Worm (Caenorhabditis elegans) whole organism, late embryonic: ENCODE results near the gene K07H8.9.

ENCODE experiments used
- C08G9.2 ChIP-seq: sonication (generic microtip); optimal IDR thresholded peaks from 2 replicates; lab custom pipeline; 2016; ENCODE audit warnings: mild to moderate bottlenecking, missing genetic modification characterization, moderate library complexity, missing compliant biosample characterization
- C38D4.7 ChIP-seq: fragments of 200-800 bp; sonication (Bioruptor generic); optimal IDR thresholded peaks from 2 replicates; lab custom pipeline; 2018; ENCODE audit warnings: mild to moderate bottlenecking, missing genetic modification characterization, moderate library complexity, missing compliant biosample characterization
- K02D7.2 ChIP-seq: sonication (generic microtip); optimal IDR thresholded peaks from 2 replicates; lab custom pipeline; 2017; ENCODE audit warnings: mild to moderate bottlenecking, missing genetic modification characterization, missing compliant biosample characterization
- K09A11.1 ChIP-seq: sonication (generic microtip); optimal IDR thresholded peaks from 2 replicates; lab custom pipeline; 2017; ENCODE audit warnings: antibody characterized with exemption, mild to moderate bottlenecking, missing genetic modification characterization, missing compliant biosample characterization; ENCODE audit not compliant: insufficient read depth
- T23F11.4 ChIP-seq: fragments of 200-800 bp; sonication (Bioruptor generic); optimal IDR thresholded peaks from 2 replicates; lab custom pipeline; 2018; ENCODE audit warnings: mild to moderate bottlenecking, missing genetic modification characterization, missing compliant biosample characterization
- Y22D7AL.16 ChIP-seq: sonication (generic microtip); optimal IDR thresholded peaks from 2 replicates; lab custom pipeline; 2016; ENCODE audit warnings: missing genetic modification characterization, missing compliant biosample characterization
- ceh-14 ChIP-seq: sonication (generic microtip); optimal IDR thresholded peaks from 2 replicates; lab custom pipeline; 2016; ENCODE audit warnings: missing genotype, missing genetic modification characterization, missing compliant biosample characterization
- ceh-18 ChIP-seq: sonication (generic microtip); optimal IDR thresholded peaks from 2 replicates; lab custom pipeline; 2016; ENCODE audit warnings: missing genetic modification characterization, missing compliant biosample characterization
- ceh-19 ChIP-seq: fragments of 200-800 bp; sonication (Bioruptor generic); optimal IDR thresholded peaks from 2 replicates; lab custom pipeline; 2018; ENCODE audit warnings: mild to moderate bottlenecking, missing genetic modification characterization, missing compliant biosample characterization
- ceh-24 ChIP-seq: sonication (generic microtip); optimal IDR thresholded peaks from 2 replicates; lab custom pipeline; 2016; ENCODE audit warnings: mild to moderate bottlenecking, missing genetic modification characterization, missing compliant biosample characterization
- ceh-30 ChIP-seq: fragments of 150-350 bp; optimal IDR thresholded peaks from 2 replicates; lab custom pipeline; 2014; ENCODE audit warnings: missing biosample characterization, missing genetic modification characterization
- ceh-31 ChIP-seq: sonication (generic microtip); optimal IDR thresholded peaks from 2 replicates; lab custom pipeline; 2016; ENCODE audit warnings: missing genetic modification characterization, missing compliant biosample characterization
- elt-4 ChIP-seq: sonication (generic microtip); optimal IDR thresholded peaks from 2 replicates; lab custom pipeline; 2016; ENCODE audit warnings: missing genetic modification characterization, missing compliant biosample characterization
- eyg-1 ChIP-seq: sonication (generic microtip); optimal IDR thresholded peaks from 2 replicates; lab custom pipeline; 2016; ENCODE audit warnings: missing genotype, missing genetic modification characterization, missing compliant biosample characterization
- fkh-10 ChIP-seq: fragments of 150-350 bp; optimal IDR thresholded peaks from 2 replicates; lab custom pipeline; 2014; ENCODE audit warnings: missing biosample characterization, missing genetic modification reagents, missing genetic modification characterization
- fkh-6 ChIP-seq: sonication (generic microtip); optimal IDR thresholded peaks from 2 replicates; lab custom pipeline; 2016; ENCODE audit warnings: missing genetic modification characterization, missing compliant biosample characterization
- hlh-30 ChIP-seq: sonication (generic microtip); optimal IDR thresholded peaks from 2 replicates; lab custom pipeline; 2017; ENCODE audit warnings: antibody characterized with exemption, missing genetic modification characterization, missing compliant biosample characterization; ENCODE audit not compliant: insufficient read depth
- hlh-8 ChIP-seq: sonication (generic microtip); optimal IDR thresholded peaks from 2 replicates; lab custom pipeline; 2016; ENCODE audit warnings: missing genotype, missing genetic modification characterization, missing compliant biosample characterization
- lim-6 ChIP-seq: sonication (generic microtip); optimal IDR thresholded peaks from 2 replicates; lab custom pipeline; 2016; ENCODE audit warnings: missing genetic modification characterization, missing compliant biosample characterization
- madf-2 ChIP-seq: sonication (generic microtip); optimal IDR thresholded peaks from 2 replicates; lab custom pipeline; 2017; ENCODE audit warnings: missing genetic modification characterization, missing compliant biosample characterization
- mec-3 ChIP-seq: sonication (generic microtip); optimal IDR thresholded peaks from 2 replicates; lab custom pipeline; 2016; ENCODE audit warnings: borderline replicate concordance, missing genetic modification characterization, missing compliant biosample characterization
- nfya-1 ChIP-seq: sonication (generic microtip); optimal IDR thresholded peaks from 2 replicates; lab custom pipeline; 2017; ENCODE audit warnings: missing genetic modification characterization, mild to moderate bottlenecking, missing compliant biosample characterization, antibody characterized with exemption, moderate library complexity
- pag-3 ChIP-seq: sonication (generic microtip); optimal IDR thresholded peaks from 2 replicates; lab custom pipeline; 2016; ENCODE audit warnings: missing compliant biosample characterization, missing genetic modification characterization, borderline replicate concordance
- pax-1 ChIP-seq: fragments of 150-350 bp; optimal IDR thresholded peaks from 2 replicates; lab custom pipeline; 2014; ENCODE audit warnings: missing biosample characterization, missing genetic modification characterization
- pha-4 ChIP-seq: fragments of 150-350 bp; optimal IDR thresholded peaks from 2 replicates; lab custom pipeline; 2018; ENCODE audit warnings: missing biosample characterization, missing genetic modification reagents, missing genetic modification characterization
- pqm-1 ChIP-seq: sonication (generic microtip); optimal IDR thresholded peaks from 2 replicates; lab custom pipeline; 2016; ENCODE audit warnings: missing genetic modification characterization, missing compliant biosample characterization
- rnt-1 ChIP-seq: sonication (generic microtip); optimal IDR thresholded peaks from 2 replicates; lab custom pipeline; 2016; ENCODE audit warnings: missing genetic modification characterization, missing compliant biosample characterization
- sdc-2 ChIP-seq: sonication (generic microtip); optimal IDR thresholded peaks from 2 replicates; lab custom pipeline; 2016; ENCODE audit warnings: missing genotype, missing genetic modification characterization, missing compliant biosample characterization
- sox-2 ChIP-seq: fragments of 200-800 bp; sonication (Bioruptor generic); IDR thresholded peaks from 2 replicates; pipeline ENCODE4 v1.3.6; 2022; ENCODE audit warnings: missing genetic modification reagents, missing genetic modification characterization, missing compliant biosample characterization
- sox-4 ChIP-seq: sonication (generic microtip); optimal IDR thresholded peaks from 2 replicates; lab custom pipeline; 2017; ENCODE audit warnings: mild to moderate bottlenecking, missing genetic modification characterization, inconsistent platforms, missing compliant biosample characterization
- syd-9 ChIP-seq: sonication (generic microtip); optimal IDR thresholded peaks from 2 replicates; lab custom pipeline; 2016; ENCODE audit warnings: mild to moderate bottlenecking, missing genetic modification characterization, moderate library complexity, missing compliant biosample characterization
- ttx-3 ChIP-seq: sonication (generic microtip); optimal IDR thresholded peaks from 2 replicates; lab custom pipeline; 2016; ENCODE audit warnings: missing genetic modification reagents, missing genetic modification characterization, missing compliant biosample characterization
- unc-42 ChIP-seq: sonication (generic microtip); optimal IDR thresholded peaks from 2 replicates; lab custom pipeline; 2016; ENCODE audit warnings: missing genotype, missing genetic modification characterization, missing compliant biosample characterization
- unc-55 ChIP-seq: sonication (generic microtip); optimal IDR thresholded peaks from 2 replicates; lab custom pipeline; 2017; ENCODE audit warnings: missing biosample characterization, missing genetic modification reagents, missing genetic modification characterization

The K07H8.9 gene

DNA sequence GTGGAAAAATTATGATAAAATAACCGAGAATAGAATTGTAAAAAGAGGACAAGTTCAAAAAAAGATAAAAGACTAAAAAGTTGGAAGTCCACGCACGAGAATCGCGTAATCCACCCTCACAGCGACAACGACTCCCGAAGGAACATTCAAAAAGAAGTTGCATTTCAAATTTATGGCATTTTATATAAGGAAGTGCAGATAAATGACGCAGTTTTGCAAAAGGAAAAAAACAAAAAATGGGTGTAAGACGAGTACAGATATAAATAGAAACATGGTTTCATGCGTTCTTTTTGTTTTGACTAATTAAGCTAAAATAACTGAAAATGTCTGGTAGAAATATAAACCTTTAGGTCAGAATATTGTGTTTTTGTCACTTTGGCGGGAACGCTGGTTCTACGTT, 3.1 kb downstream of the K07H8.9 start:
- TF ChIP-seq elt-4 (tag; lab: Kevin White, UChicago) (no peak), T23F11.4 (GFP tag; lab: Kevin White, UChicago) (no peak), fkh-10 (GFP tag; lab: Kevin White, UChicago) (no peak), Y22D7AL.16 (tag; lab: Kevin White, UChicago) (no peak), C08G9.2 (no peak)

DNA sequence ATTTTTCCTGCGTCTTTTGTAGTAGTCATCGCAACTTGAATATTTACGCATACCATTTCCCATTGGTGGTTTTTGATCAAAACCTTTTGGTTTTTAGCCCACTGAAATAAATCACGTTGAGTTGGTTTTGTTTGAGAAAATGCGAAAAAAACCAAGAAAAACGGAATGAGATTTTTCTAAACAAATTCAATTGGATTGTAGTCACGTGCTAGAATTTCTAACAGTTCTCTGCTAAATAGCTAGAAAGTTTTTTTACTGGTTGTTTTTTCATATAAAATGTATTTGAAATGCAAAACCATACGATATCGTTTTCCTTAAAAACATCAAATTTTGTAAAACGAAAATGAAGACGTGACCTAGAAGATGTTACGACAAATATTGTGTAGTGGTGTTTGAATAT, 9.7 kb downstream of the K07H8.9 start, which contains the start of gene K07H8.12:
Gene K07H8.12 (minus strand): TSS at position 101 of the 400 bp plus-strand sequence.
- no peak for TF ChIP-seq sox-4 (tag; lab: Kevin White, UChicago)
- TF ChIP-seq K02D7.2: no peak
- no peak for TF ChIP-seq pax-1 (tag; lab: Kevin White, UChicago)
- TF ChIP-seq C38D4.7: no peak
- TF ChIP-seq pha-4 (tag; lab: Kevin White, UChicago): no peak
- no peak for TF ChIP-seq C08G9.2
- TF ChIP-seq rnt-1 (tag; lab: Kevin White, UChicago): no peak
- TF ChIP-seq ceh-14 (tag; lab: Kevin White, UChicago): no peak
- no peak for TF ChIP-seq ceh-24 (tag; lab: Kevin White, UChicago)
- TF ChIP-seq fkh-6 (tag; lab: Kevin White, UChicago): no peak
- TF ChIP-seq sox-2 (GFP tag; lab: Robert Waterston, UW): no peak
- no peak for TF ChIP-seq madf-2 (tag; lab: Kevin White, UChicago)
- TF ChIP-seq mec-3 (tag; lab: Kevin White, UChicago): no peak
- no peak for TF ChIP-seq ceh-18 (tag; lab: Kevin White, UChicago)
- TF ChIP-seq sdc-2: no peak
- no peak for TF ChIP-seq eyg-1

DNA sequence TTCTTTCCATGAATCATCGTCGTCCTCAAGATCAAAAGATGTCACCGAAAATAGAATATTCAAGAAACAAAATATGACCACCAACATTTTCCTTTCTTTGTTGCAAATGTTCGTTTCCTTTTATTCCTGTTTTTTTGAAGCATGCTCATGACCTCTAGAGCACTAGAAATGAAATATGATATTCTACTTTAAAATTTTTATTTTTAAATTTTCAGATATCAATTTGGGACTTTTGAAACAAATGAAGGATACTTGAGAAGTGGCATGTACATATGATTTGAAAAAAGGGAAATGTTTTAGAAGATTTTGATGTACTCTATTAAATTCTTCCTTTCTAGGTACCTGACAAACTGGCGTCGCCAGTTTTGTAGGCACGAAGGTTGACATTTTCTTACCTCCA, 11.0 kb downstream of the K07H8.9 start, which contains the start of gene K07H8.11:
Gene K07H8.11 (minus strand): TSS at position 101 of the 400 bp plus-strand sequence.
- no peak for TF ChIP-seq K09A11.1 (tag; lab: Kevin White, UChicago)
- no peak for TF ChIP-seq unc-42
- no peak for TF ChIP-seq syd-9 (tag; lab: Kevin White, UChicago)
- no peak for TF ChIP-seq hlh-8
- TF ChIP-seq unc-55 (GFP tag; lab: Kevin White, UChicago): no peak
- TF ChIP-seq C08G9.2: no peak
- no peak for TF ChIP-seq madf-2 (tag; lab: Kevin White, UChicago)
- no peak for TF ChIP-seq fkh-10 (GFP tag; lab: Kevin White, UChicago)

DNA sequence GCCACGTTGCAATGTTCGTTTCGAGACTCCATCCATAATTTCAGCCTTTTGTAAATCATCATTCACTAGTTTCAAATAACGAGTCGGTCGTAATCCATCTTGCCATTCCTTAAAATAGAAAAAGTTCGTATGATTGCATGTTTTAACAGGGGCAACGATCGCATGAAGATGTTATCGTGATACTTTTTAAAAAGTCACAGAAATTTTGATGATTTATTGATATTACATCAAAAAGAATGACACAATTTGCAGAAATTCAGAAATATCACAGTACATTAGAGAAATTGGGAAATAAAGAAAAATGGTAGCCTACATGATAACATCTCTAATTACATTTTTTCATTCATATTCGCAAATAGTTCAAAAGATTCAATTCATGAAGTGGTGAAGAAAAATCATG, 12.9 kb downstream of the K07H8.9 start:
- TF ChIP-seq ttx-3 (tag; lab: Kevin White, UChicago): no peak
- no peak for TF ChIP-seq eyg-1
- TF ChIP-seq T23F11.4 (GFP tag; lab: Kevin White, UChicago): no peak
- no peak for TF ChIP-seq lim-6
- TF ChIP-seq unc-42: no peak
- no peak for TF ChIP-seq fkh-10 (GFP tag; lab: Kevin White, UChicago)
- TF ChIP-seq C38D4.7: no peak
- no peak for TF ChIP-seq hlh-30 (tag; lab: Kevin White, UChicago)
- TF ChIP-seq K02D7.2: no peak

DNA sequence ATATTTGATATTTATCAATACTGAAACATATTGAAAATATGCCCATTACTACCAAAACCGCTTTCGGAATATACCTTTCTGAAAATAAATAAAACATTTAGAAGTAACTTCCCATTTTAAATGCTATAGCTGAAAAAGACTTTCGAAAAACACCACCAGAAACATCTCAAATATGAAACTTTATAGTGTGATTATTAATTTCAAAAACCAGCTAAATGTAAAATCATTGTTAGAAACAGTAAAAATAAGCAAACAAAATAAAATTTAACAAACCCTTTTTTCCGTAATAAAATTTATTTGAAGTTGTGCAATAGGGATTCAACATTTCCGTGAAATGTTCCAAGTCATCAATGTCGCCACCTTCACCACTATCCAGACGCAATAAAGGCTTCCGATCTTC, 18.3 kb downstream of the K07H8.9 start, which contains the start of the genes K07H8.5 and K07H8.8:
Gene K07H8.5 (plus strand): TSS at position 301 of the 400 bp plus-strand sequence.
Gene K07H8.8 (minus strand): TSS at position 389 of the 400 bp plus-strand sequence.
- TF ChIP-seq ceh-31 (tag; lab: Kevin White, UChicago) (no peak), pqm-1 (tag; lab: Kevin White, UChicago) (no peak), unc-55 (GFP tag; lab: Kevin White, UChicago) (no peak), lim-6 (no peak), C08G9.2 (no peak), ceh-30 (tag; lab: Kevin White, UChicago) (no peak), pag-3 (tag; lab: Kevin White, UChicago) (no peak), nfya-1 (tag; lab: Kevin White, UChicago) (no peak), ceh-19 (no peak)
